Fruit fly (Drosophila melanogaster) whole organism, embryonic: ENCODE measurements around the gene CG8774.

Source experiments
- Adf1 ChIP-seq: fragments of 200-800 bp; sonication (Bioruptor generic); IDR thresholded peaks from 2 replicates; pipeline ENCODE4 v1.3.6; 2022; ENCODE audit warnings: missing biosample characterization, missing genetic modification characterization
- Bdp1 ChIP-seq: fragments of 200-800 bp; sonication (Bioruptor generic); optimal IDR thresholded peaks from 3 replicates; lab custom pipeline; 2016; ENCODE audit warnings: missing biosample characterization, missing genetic modification characterization
- CG10565 ChIP-seq: fragments of 200-800 bp; sonication (Bioruptor generic); optimal IDR thresholded peaks from 3 replicates; lab custom pipeline; 2016; ENCODE audit warnings: missing biosample characterization, mild to moderate bottlenecking, missing genetic modification characterization
- CG11085 ChIP-seq: fragments of 200-800 bp; sonication (Bioruptor generic); IDR thresholded peaks from 2 replicates; pipeline ENCODE4 v1.3.6; 2022; ENCODE audit warnings: missing biosample characterization, missing genetic modification characterization
- CG11696 ChIP-seq: fragments of 200-800 bp; sonication (Bioruptor generic); IDR thresholded peaks from 2 replicates; pipeline ENCODE4 v1.3.6; 2022; ENCODE audit warnings: missing biosample characterization, missing genetic modification characterization
- CG12155 ChIP-seq: fragments of 200-800 bp; sonication (Bioruptor generic); optimal IDR thresholded peaks from 3 replicates; lab custom pipeline; 2016; ENCODE audit warnings: missing biosample characterization, missing genetic modification characterization
- CG12299 ChIP-seq: fragments of 200-800 bp; sonication (Bioruptor generic); optimal IDR thresholded peaks from 2 replicates; lab custom pipeline; 2018; ENCODE audit warnings: missing biosample characterization, mild to moderate bottlenecking, missing genetic modification characterization
- CG12769 ChIP-seq: fragments of 200-800 bp; sonication (Bioruptor generic); optimal IDR thresholded peaks from 2 replicates; lab custom pipeline; 2019; ENCODE audit warnings: missing biosample characterization, mild to moderate bottlenecking, missing genetic modification characterization, moderate library complexity
- CG13775 ChIP-seq: fragments of 200-800 bp; sonication (Bioruptor generic); optimal IDR thresholded peaks from 3 replicates; lab custom pipeline; 2017; ENCODE audit warnings: missing biosample characterization, mild to moderate bottlenecking, missing genetic modification characterization
- CG14050 ChIP-seq: fragments of 200-800 bp; sonication (Bioruptor generic); IDR thresholded peaks from 3 replicates; pipeline ENCODE4 v1.3.6; 2022; ENCODE audit warnings: missing biosample characterization, missing genetic modification characterization
- CG1529 ChIP-seq: fragments of 200-800 bp; sonication (Bioruptor generic); optimal IDR thresholded peaks from 3 replicates; lab custom pipeline; 2018; ENCODE audit warnings: missing biosample characterization, missing genetic modification characterization
- CG1602 ChIP-seq: fragments of 200-800 bp; sonication (Bioruptor generic); optimal IDR thresholded peaks from 3 replicates; lab custom pipeline; 2016; ENCODE audit warnings: missing biosample characterization, missing genetic modification characterization
- CG16813 ChIP-seq: fragments of 200-800 bp; sonication (Bioruptor generic); IDR thresholded peaks from 3 replicates; pipeline ENCODE4 v1.3.6; 2022; ENCODE audit warnings: missing biosample characterization, missing genetic modification characterization; ENCODE audit not compliant: partially characterized antibody
- CG17385 ChIP-seq: fragments of 200-800 bp; sonication (Bioruptor generic); optimal IDR thresholded peaks from 3 replicates; lab custom pipeline; 2018; ENCODE audit warnings: missing biosample characterization, mild to moderate bottlenecking, missing genetic modification characterization
- CG17568 ChIP-seq: fragments of 200-800 bp; sonication (Bioruptor generic); optimal IDR thresholded peaks from 2 replicates; lab custom pipeline; 2018; ENCODE audit warnings: missing biosample characterization, mild to moderate bottlenecking, missing genetic modification characterization, moderate library complexity
- CG31365 ChIP-seq: fragments of 200-800 bp; sonication (Bioruptor generic); optimal IDR thresholded peaks from 2 replicates; lab custom pipeline; 2018; ENCODE audit warnings: missing biosample characterization, mild to moderate bottlenecking, missing genetic modification characterization
- CG32767 ChIP-seq: fragments of 200-800 bp; sonication (Bioruptor generic); IDR thresholded peaks from 2 replicates; pipeline ENCODE4 v1.3.6; 2022; ENCODE audit warnings: missing biosample characterization, missing genetic modification characterization
- CG32772 ChIP-seq: fragments of 200-800 bp; sonication (Bioruptor generic); IDR thresholded peaks from 2 replicates; pipeline ENCODE4 v1.3.6; 2022; ENCODE audit warnings: missing biosample characterization, missing genetic modification characterization
- CG6654 ChIP-seq: fragments of 200-800 bp; sonication (Bioruptor generic); optimal IDR thresholded peaks from 2 replicates; lab custom pipeline; 2017; ENCODE audit warnings: missing biosample characterization, mild to moderate bottlenecking, missing genetic modification characterization
- CG8281 ChIP-seq: fragments of 200-800 bp; sonication (Bioruptor generic); optimal IDR thresholded peaks from 2 replicates; lab custom pipeline; 2018; ENCODE audit warnings: missing biosample characterization, mild to moderate bottlenecking, missing genetic modification characterization, moderate library complexity
- CG9609 ChIP-seq: fragments of 200-800 bp; sonication (Bioruptor generic); optimal IDR thresholded peaks from 3 replicates; lab custom pipeline; 2016; ENCODE audit warnings: missing biosample characterization, missing genetic modification characterization
- CG9727 ChIP-seq: fragments of 200-800 bp; sonication (Bioruptor generic); optimal IDR thresholded peaks from 3 replicates; lab custom pipeline; 2017; ENCODE audit warnings: missing biosample characterization, mild to moderate bottlenecking, missing genetic modification characterization
- Chrac-16 ChIP-seq: fragments of 200-800 bp; sonication (Bioruptor generic); optimal IDR thresholded peaks from 3 replicates; lab custom pipeline; 2016; ENCODE audit warnings: missing biosample characterization, missing genetic modification characterization
- Dp ChIP-seq: fragments of 200-800 bp; sonication (Bioruptor generic); optimal IDR thresholded peaks from 2 replicates; lab custom pipeline; 2018; ENCODE audit warnings: missing biosample characterization, mild to moderate bottlenecking, missing genetic modification characterization, moderate library complexity
- E2f2 ChIP-seq: fragments of 200-800 bp; sonication (Bioruptor generic); IDR thresholded peaks from 2 replicates; pipeline ENCODE4 v1.3.6; 2022; ENCODE audit warnings: missing biosample characterization, missing genetic modification characterization
- Ets65A ChIP-seq: fragments of 200-800 bp; sonication (Bioruptor generic); peaks from one replicate; lab custom pipeline; 2016; ENCODE audit warnings: missing biosample characterization, missing genetic modification characterization
- GATAe ChIP-seq: fragments of 200-800 bp; sonication (Bioruptor generic); conservative IDR thresholded peaks from 2 replicates; pipeline ENCODE4 v1.3.6; 2022; ENCODE audit warnings: missing biosample characterization, missing genetic modification characterization
- H15 ChIP-seq: fragments of 200-800 bp; sonication (Bioruptor generic); IDR thresholded peaks from 3 replicates; pipeline ENCODE4 v1.3.6; 2022; ENCODE audit warnings: missing biosample characterization, missing genetic modification characterization
- Kr ChIP-seq: fragments of 200-800 bp; sonication (Bioruptor generic); optimal IDR thresholded peaks from 2 replicates; lab custom pipeline; 2017; ENCODE audit warnings: missing biosample characterization, mild to moderate bottlenecking, missing genetic modification characterization
- Meics ChIP-seq: fragments of 200-800 bp; sonication (Bioruptor generic); optimal IDR thresholded peaks from 2 replicates; lab custom pipeline; 2017; ENCODE audit warnings: missing biosample characterization, mild to moderate bottlenecking, missing genetic modification characterization
- Sin3A ChIP-seq: fragments of >200 bp; optimal IDR thresholded peaks from 2 replicates; lab custom pipeline; 2018
- Sry-δ ChIP-seq: fragments of 200-800 bp; sonication (Bioruptor generic); optimal IDR thresholded peaks from 2 replicates; lab custom pipeline; 2016; ENCODE audit warnings: missing biosample characterization, missing genetic modification characterization
- ato ChIP-seq: fragments of 200-800 bp; sonication (Bioruptor generic); IDR thresholded peaks from 2 replicates; pipeline ENCODE4 v1.3.6; 2022; ENCODE audit warnings: missing biosample characterization, missing genetic modification characterization; ENCODE audit not compliant: partially characterized antibody
- bab2 ChIP-seq: fragments of 200-800 bp; sonication (Bioruptor generic); optimal IDR thresholded peaks from 2 replicates; lab custom pipeline; 2016; ENCODE audit warnings: missing biosample characterization, missing genetic modification characterization
- bsh ChIP-seq, 2 experiments: fragments of 200-800 bp; sonication (Bioruptor generic); optimal IDR thresholded peaks; 2 replicates each; lab custom pipeline; 2017 to 2018; ENCODE audit warnings: mild to moderate bottlenecking in 2 of 2, missing biosample characterization in 2 of 2, missing genetic modification characterization in 2 of 2, moderate library complexity in 1 of 2
- fd102C ChIP-seq: fragments of 200-800 bp; sonication (Bioruptor generic); optimal IDR thresholded peaks from 2 replicates; lab custom pipeline; 2018; ENCODE audit warnings: missing biosample characterization, mild to moderate bottlenecking, missing genetic modification characterization, moderate library complexity
- ftz-f1 ChIP-seq: fragments of 200-800 bp; sonication (Bioruptor generic); optimal IDR thresholded peaks from 2 replicates; lab custom pipeline; 2016; ENCODE audit warnings: missing biosample characterization, missing genetic modification characterization
- gcm2 ChIP-seq: fragments of 200-800 bp; sonication (Bioruptor generic); optimal IDR thresholded peaks from 2 replicates; lab custom pipeline; 2016; ENCODE audit warnings: missing biosample characterization, missing genetic modification characterization
- gro ChIP-seq: fragments of 200-800 bp; sonication (Bioruptor generic); optimal IDR thresholded peaks from 2 replicates; lab custom pipeline; 2016; ENCODE audit warnings: missing biosample characterization, missing genetic modification characterization
- ham ChIP-seq: fragments of 200-800 bp; sonication (Bioruptor generic); IDR thresholded peaks from 2 replicates; pipeline ENCODE4 v1.3.6; 2022; ENCODE audit warnings: missing biosample characterization, missing genetic modification characterization
- ind ChIP-seq: fragments of 200-800 bp; sonication (Bioruptor generic); optimal IDR thresholded peaks from 3 replicates; lab custom pipeline; 2016; ENCODE audit warnings: missing biosample characterization, missing genetic modification characterization
- lbe ChIP-seq: fragments of 200-800 bp; sonication (Bioruptor generic); optimal IDR thresholded peaks from 2 replicates; lab custom pipeline; 2016; ENCODE audit warnings: missing biosample characterization, mild to moderate bottlenecking, missing genetic modification characterization
- lola ChIP-seq, 3 experiments: fragments of >200 bp in 2 of 3; fragments of 200-800 bp in 1 of 3; sonication (Bioruptor generic) in 1 of 3; optimal IDR thresholded peaks; 2 replicates each; lab custom pipeline; 2017 to 2019; ENCODE audit warnings: missing biosample characterization in 3 of 3, missing genetic modification characterization in 3 of 3, mild to moderate bottlenecking in 1 of 3, moderate library complexity in 1 of 3
- mirr ChIP-seq: fragments of 200-800 bp; sonication (Bioruptor generic); optimal IDR thresholded peaks from 3 replicates; lab custom pipeline; 2018; ENCODE audit warnings: missing biosample characterization, mild to moderate bottlenecking, missing genetic modification characterization
- nerfin-1 ChIP-seq: fragments of 200-800 bp; sonication (Bioruptor generic); optimal IDR thresholded peaks from 3 replicates; lab custom pipeline; 2019; ENCODE audit warnings: missing biosample characterization, mild to moderate bottlenecking, missing genetic modification characterization, moderate library complexity
- phol ChIP-seq: fragments of 200-800 bp; sonication (Bioruptor generic); optimal IDR thresholded peaks from 3 replicates; lab custom pipeline; 2018; ENCODE audit warnings: missing biosample characterization, mild to moderate bottlenecking, missing genetic modification characterization, moderate library complexity
- psq ChIP-seq: fragments of 200-800 bp; sonication (Bioruptor generic); optimal IDR thresholded peaks from 2 replicates; lab custom pipeline; 2017; ENCODE audit warnings: missing biosample characterization, missing genetic modification characterization
- pzg ChIP-seq: fragments of 200-800 bp; sonication (Bioruptor generic); optimal IDR thresholded peaks from 3 replicates; lab custom pipeline; 2018; ENCODE audit warnings: missing biosample characterization, mild to moderate bottlenecking, missing genetic modification characterization, moderate library complexity
- sens ChIP-seq: fragments of 200-800 bp; sonication (Bioruptor generic); peaks from one replicate; lab custom pipeline; 2016; ENCODE audit warnings: missing biosample characterization, missing genetic modification characterization
- slou ChIP-seq: fragments of 200-800 bp; sonication (Bioruptor generic); optimal IDR thresholded peaks from 3 replicates; lab custom pipeline; 2016; ENCODE audit warnings: missing biosample characterization, missing genetic modification characterization
- sug ChIP-seq: fragments of 200-800 bp; optimal IDR thresholded peaks from 2 replicates; lab custom pipeline; 2019; ENCODE audit warnings: missing biosample characterization, mild to moderate bottlenecking, missing genetic modification characterization, moderate library complexity
- tap ChIP-seq: fragments of 200-800 bp; optimal IDR thresholded peaks from 3 replicates; lab custom pipeline; 2019; ENCODE audit warnings: missing biosample characterization, mild to moderate bottlenecking, missing genetic modification characterization, moderate library complexity
- yki ChIP-seq: fragments of >200 bp; optimal IDR thresholded peaks from 3 replicates; lab custom pipeline; 2018

CG8774 gene

dm6 chr3R:13319873-13320272 is 21.3 kb downstream of the CG8774 start (continued):
- TF ChIP-seq fd102C (no peak), Dp (no peak), gcm2 (GFP tag; lab: Kevin White, UChicago) (no peak), CG14050 (no peak), ind (GFP tag; lab: Kevin White, UChicago) (no peak), CG11696 (peak; percentile 67), H15 (GFP tag; lab: Robert Waterston, UW) (no peak), CG12769 (no peak), Adf1 (no peak), bsh (GFP tag; optimal IDR thresholded peaks at IDR 0.05; lab: Kevin White, UChicago) (no peak), lola (GFP tag; optimal IDR thresholded peaks at IDR 0.05; lab: Kevin White, UChicago) (no peak), phol (tag; lab: Kevin White, UChicago) (no peak), CG13775 (peak; percentile 16), CG32767 (GFP tag; lab: Robert Waterston, UW) (0 out of 2 replicates have a peak, but pooled peaks have one; percentile 39), gro (GFP tag; lab: Kevin White, UChicago) (no peak), Meics (peak; percentile 31), Chrac-16 (GFP tag; lab: Kevin White, UChicago) (no peak), psq (GFP tag; lab: Kevin White, UChicago) (no peak), Kr (GFP tag; lab: Kevin White, UChicago) (no peak), CG12155 (GFP tag; lab: Kevin White, UChicago) (no peak), CG1529 (GFP tag; lab: Kevin White, UChicago) (no peak), CG6654 (no peak), lbe (GFP tag; lab: Kevin White, UChicago) (no peak), Ets65A (GFP tag; lab: Kevin White, UChicago) (no peak), CG10565 (GFP tag; lab: Kevin White, UChicago) (no peak), CG31365 (no peak), CG11085 (GFP tag; lab: Robert Waterston, UW) (no peak), E2f2 (GFP tag; lab: Robert Waterston, UW) (no peak), bab2 (no peak), CG16813 (GFP tag; lab: Robert Waterston, UW) (no peak), CG12299 (tag; lab: Kevin White, UChicago) (no peak), Bdp1 (GFP tag; lab: Kevin White, UChicago) (no peak), Sin3A (lab: Kevin White, UChicago) (no peak), CG32772 (GFP tag; lab: Robert Waterston, UW) (no peak), CG1602 (GFP tag; lab: Kevin White, UChicago) (no peak), ato (GFP tag; lab: Robert Waterston, UW) (no peak), nerfin-1 (no peak), CG8281 (tag; lab: Kevin White, UChicago) (no peak), CG9609 (GFP tag; lab: Kevin White, UChicago) (no peak), Sry-δ (no peak), ftz-f1 (GFP tag; lab: Kevin White, UChicago) (no peak), tap (tag; lab: Kevin White, UChicago) (no peak), CG17568 (GFP tag; lab: Kevin White, UChicago) (no peak), GATAe (GFP tag; lab: Robert Waterston, UW) (no peak), sug (no peak), ham (no peak), yki (lab: Kevin White, UChicago) (no peak), mirr (GFP tag; lab: Kevin White, UChicago) (no peak), pzg (GFP tag; lab: Kevin White, UChicago) (no peak), sens (GFP tag; lab: Kevin White, UChicago) (peak; percentile 84), CG17385 (GFP tag; lab: Kevin White, UChicago) (peak; percentile 41), CG9727 (no peak), slou (GFP tag; lab: Kevin White, UChicago) (no peak)
